Fruit fly (Drosophila melanogaster) whole organism, embryonic: ENCODE data around the gene awd.
A peak's percentile ranks its signal among the peaks of the same experiment; 100 is the strongest.

Source experiments
- Asciz ChIP-seq: fragments of 200-800 bp; sonication (Bioruptor generic); optimal IDR thresholded peaks from 2 replicates; lab custom pipeline; 2017; ENCODE audit warnings: missing biosample characterization, mild to moderate bottlenecking, missing genetic modification characterization, missing genetic modification reagents
- B-H1 ChIP-seq: fragments of 200-800 bp; sonication (Bioruptor generic); IDR thresholded peaks from 3 replicates; pipeline ENCODE4 v1.3.6; 2022; ENCODE audit warnings: missing biosample characterization, missing genetic modification characterization
- C15 ChIP-seq: fragments of 200-800 bp; sonication (Bioruptor generic); IDR thresholded peaks from 3 replicates; pipeline ENCODE4 v1.3.6; 2022; ENCODE audit warnings: missing biosample characterization, missing genetic modification characterization
- CG10321 ChIP-seq: fragments of 200-800 bp; sonication (Bioruptor generic); IDR thresholded peaks from 2 replicates; pipeline ENCODE4 v1.3.6; 2022; ENCODE audit warnings: missing biosample characterization, missing genetic modification characterization
- CG11456 ChIP-seq: fragments of 200-800 bp; sonication (Bioruptor generic); IDR thresholded peaks from 3 replicates; pipeline ENCODE4 v1.3.6; 2022; ENCODE audit warnings: missing biosample characterization, missing genetic modification characterization
- CG11560 ChIP-seq: fragments of 200-800 bp; sonication (Bioruptor generic); IDR thresholded peaks from 3 replicates; pipeline ENCODE4 v1.3.6; 2022; ENCODE audit warnings: missing biosample characterization, missing genetic modification characterization
- CG11696 ChIP-seq: fragments of 200-800 bp; sonication (Bioruptor generic); IDR thresholded peaks from 2 replicates; pipeline ENCODE4 v1.3.6; 2022; ENCODE audit warnings: missing biosample characterization, missing genetic modification characterization
- CG12104 ChIP-seq: fragments of 200-800 bp; sonication (Bioruptor generic); optimal IDR thresholded peaks from 3 replicates; lab custom pipeline; 2016; ENCODE audit warnings: missing biosample characterization, missing genetic modification characterization
- CG12219 ChIP-seq: fragments of 200-800 bp; sonication (Bioruptor generic); optimal IDR thresholded peaks from 3 replicates; lab custom pipeline; 2018; ENCODE audit warnings: missing biosample characterization, mild to moderate bottlenecking, missing genetic modification characterization
- CG12236 ChIP-seq: fragments of 200-800 bp; sonication (Bioruptor generic); optimal IDR thresholded peaks from 2 replicates; lab custom pipeline; 2016; ENCODE audit warnings: missing biosample characterization, missing genetic modification characterization
- CG14014 ChIP-seq: fragments of 200-800 bp; sonication (Bioruptor generic); IDR thresholded peaks from 2 replicates; pipeline ENCODE4 v1.3.6; 2022; ENCODE audit warnings: missing biosample characterization, missing genetic modification characterization
- CG17359 ChIP-seq: fragments of 200-800 bp; sonication (Bioruptor generic); optimal IDR thresholded peaks from 3 replicates; lab custom pipeline; 2018; ENCODE audit warnings: missing biosample characterization, mild to moderate bottlenecking, missing genetic modification characterization, moderate library complexity
- CG17612 ChIP-seq: fragments of 200-800 bp; sonication (Bioruptor generic); IDR thresholded peaks from 2 replicates; pipeline ENCODE4 v1.3.6; 2022; ENCODE audit warnings: missing biosample characterization, missing genetic modification characterization
- CG33557 ChIP-seq: fragments of 200-800 bp; sonication (Bioruptor generic); optimal IDR thresholded peaks from 2 replicates; lab custom pipeline; 2019; ENCODE audit warnings: missing biosample characterization, mild to moderate bottlenecking, missing genetic modification characterization, moderate library complexity
- CG6272 ChIP-seq: fragments of 200-800 bp; sonication (Bioruptor generic); IDR thresholded peaks from 2 replicates; pipeline ENCODE4 v1.3.6; 2022; ENCODE audit warnings: missing biosample characterization, missing genetic modification characterization
- CG6689 ChIP-seq: fragments of 200-800 bp; sonication (Bioruptor generic); IDR thresholded peaks from 2 replicates; pipeline ENCODE4 v1.3.6; 2022; ENCODE audit warnings: missing biosample characterization, missing genetic modification characterization
- CG8089 ChIP-seq: fragments of 200-800 bp; sonication (Bioruptor generic); optimal IDR thresholded peaks from 3 replicates; lab custom pipeline; 2016; ENCODE audit warnings: missing biosample characterization, missing genetic modification characterization
- CG8281 ChIP-seq: fragments of 200-800 bp; sonication (Bioruptor generic); optimal IDR thresholded peaks from 2 replicates; lab custom pipeline; 2018; ENCODE audit warnings: missing biosample characterization, mild to moderate bottlenecking, missing genetic modification characterization, moderate library complexity
- CG9215 ChIP-seq: fragments of 200-800 bp; sonication (Bioruptor generic); IDR thresholded peaks from 2 replicates; pipeline ENCODE4 v1.3.6; 2022; ENCODE audit warnings: missing biosample characterization, missing genetic modification characterization
- CG9609 ChIP-seq: fragments of 200-800 bp; sonication (Bioruptor generic); optimal IDR thresholded peaks from 3 replicates; lab custom pipeline; 2016; ENCODE audit warnings: missing biosample characterization, missing genetic modification characterization
- CG9797 ChIP-seq: fragments of 200-800 bp; sonication (Bioruptor generic); optimal IDR thresholded peaks from 3 replicates; lab custom pipeline; 2018; ENCODE audit warnings: missing biosample characterization, mild to moderate bottlenecking, missing genetic modification characterization
- Dek ChIP-seq: fragments of 200-800 bp; sonication (Bioruptor generic); optimal IDR thresholded peaks from 3 replicates; lab custom pipeline; 2019; ENCODE audit warnings: missing biosample characterization, mild to moderate bottlenecking, missing genetic modification characterization, moderate library complexity
- Dp ChIP-seq: fragments of 200-800 bp; sonication (Bioruptor generic); optimal IDR thresholded peaks from 2 replicates; lab custom pipeline; 2018; ENCODE audit warnings: missing biosample characterization, mild to moderate bottlenecking, missing genetic modification characterization, moderate library complexity
- Drgx ChIP-seq: fragments of 200-800 bp; sonication (Bioruptor generic); IDR thresholded peaks from 2 replicates; pipeline ENCODE4 v1.3.6; 2022; ENCODE audit warnings: missing biosample characterization, missing genetic modification characterization
- Fer2 ChIP-seq: fragments of 200-800 bp; sonication (Bioruptor generic); optimal IDR thresholded peaks from 2 replicates; lab custom pipeline; 2018; ENCODE audit warnings: missing biosample characterization, mild to moderate bottlenecking, missing genetic modification characterization, moderate library complexity
- GATAe ChIP-seq: fragments of 200-800 bp; sonication (Bioruptor generic); conservative IDR thresholded peaks from 2 replicates; pipeline ENCODE4 v1.3.6; 2022; ENCODE audit warnings: missing biosample characterization, missing genetic modification characterization
- Hey ChIP-seq: fragments of 200-800 bp; sonication (Bioruptor generic); optimal IDR thresholded peaks from 3 replicates; lab custom pipeline; 2018; ENCODE audit warnings: missing biosample characterization, mild to moderate bottlenecking, missing genetic modification characterization
- MESR4 ChIP-seq: fragments of 200-800 bp; sonication (Bioruptor generic); optimal IDR thresholded peaks from 2 replicates; lab custom pipeline; 2018; ENCODE audit warnings: missing biosample characterization, mild to moderate bottlenecking, missing genetic modification characterization, moderate library complexity
- NK7.1 ChIP-seq: fragments of 200-800 bp; sonication (Bioruptor generic); optimal IDR thresholded peaks from 3 replicates; lab custom pipeline; 2016; ENCODE audit warnings: missing biosample characterization, missing genetic modification characterization
- Tbp ChIP-seq: fragments of >200 bp; optimal IDR thresholded peaks from 2 replicates; lab custom pipeline; 2018; ENCODE audit warnings: missing biosample characterization, missing genetic modification characterization
- ap ChIP-seq: fragments of 200-800 bp; sonication (Bioruptor generic); IDR thresholded peaks from 2 replicates; pipeline ENCODE4 v1.3.6; 2022; ENCODE audit warnings: missing biosample characterization, missing genetic modification characterization
- ara ChIP-seq: fragments of 200-800 bp; sonication (Bioruptor generic); IDR thresholded peaks from 2 replicates; pipeline ENCODE4 v1.3.6; 2022; ENCODE audit warnings: missing biosample characterization, missing genetic modification characterization
- bcd ChIP-seq: fragments of 200-800 bp; sonication (Bioruptor generic); optimal IDR thresholded peaks from 2 replicates; lab custom pipeline; 2017; ENCODE audit warnings: missing biosample characterization, mild to moderate bottlenecking, missing genetic modification characterization
- corto ChIP-seq: fragments of 200-800 bp; sonication (Bioruptor generic); optimal IDR thresholded peaks from 2 replicates; lab custom pipeline; 2016; ENCODE audit warnings: missing biosample characterization, mild to moderate bottlenecking, missing genetic modification characterization, moderate library complexity
- crol ChIP-seq: fragments of 200-800 bp; sonication (Bioruptor generic); IDR thresholded peaks from 2 replicates; pipeline ENCODE4 v1.3.6; 2022; ENCODE audit warnings: missing biosample characterization, missing genetic modification characterization
- dan ChIP-seq: fragments of 200-800 bp; sonication (Bioruptor generic); IDR thresholded peaks from 2 replicates; pipeline ENCODE4 v1.3.6; 2022; ENCODE audit warnings: missing biosample characterization, missing genetic modification characterization
- gce ChIP-seq: fragments of 200-800 bp; sonication (Bioruptor generic); IDR thresholded peaks from 3 replicates; pipeline ENCODE4 v1.3.6; 2022; ENCODE audit warnings: missing biosample characterization, missing genetic modification characterization
- grn ChIP-seq: fragments of 200-800 bp; sonication (Bioruptor generic); optimal IDR thresholded peaks from 3 replicates; lab custom pipeline; 2017; ENCODE audit warnings: missing biosample characterization, missing genetic modification characterization
- h ChIP-seq: fragments of >200 bp; optimal IDR thresholded peaks from 2 replicates; lab custom pipeline; 2017
- kah ChIP-seq: fragments of 200-800 bp; sonication (Bioruptor generic); optimal IDR thresholded peaks from 2 replicates; lab custom pipeline; 2018; ENCODE audit warnings: missing biosample characterization, mild to moderate bottlenecking, missing genetic modification characterization
- knrl ChIP-seq: fragments of 200-800 bp; sonication (Bioruptor generic); IDR thresholded peaks from 3 replicates; pipeline ENCODE4 v1.3.6; 2022; ENCODE audit warnings: missing biosample characterization, missing genetic modification characterization; ENCODE audit not compliant: partially characterized antibody
- org-1 ChIP-seq: fragments of 200-800 bp; sonication (Bioruptor generic); optimal IDR thresholded peaks from 2 replicates; lab custom pipeline; 2017; ENCODE audit warnings: missing biosample characterization, missing genetic modification characterization
- peb ChIP-seq: fragments of 200-800 bp; sonication (Bioruptor generic); IDR thresholded peaks from 2 replicates; pipeline ENCODE4 v1.3.6; 2022; ENCODE audit warnings: missing biosample characterization, missing genetic modification characterization
- pros ChIP-seq: fragments of 200-800 bp; sonication (Bioruptor generic); optimal IDR thresholded peaks from 3 replicates; lab custom pipeline; 2019; ENCODE audit warnings: missing biosample characterization, mild to moderate bottlenecking, missing genetic modification characterization, moderate library complexity
- psq ChIP-seq: fragments of 200-800 bp; sonication (Bioruptor generic); optimal IDR thresholded peaks from 2 replicates; lab custom pipeline; 2017; ENCODE audit warnings: missing biosample characterization, missing genetic modification characterization
- repo ChIP-seq: fragments of 200-800 bp; sonication (Bioruptor generic); optimal IDR thresholded peaks from 2 replicates; lab custom pipeline; 2016; ENCODE audit warnings: missing biosample characterization, missing genetic modification characterization
- shn ChIP-seq: fragments of 200-800 bp; sonication (Bioruptor generic); optimal IDR thresholded peaks from 3 replicates; lab custom pipeline; 2016; ENCODE audit warnings: missing biosample characterization, missing genetic modification characterization
- sob ChIP-seq: fragments of 200-800 bp; sonication (Bioruptor generic); IDR thresholded peaks from 2 replicates; pipeline ENCODE4 v1.3.6; 2022; ENCODE audit warnings: missing biosample characterization, missing genetic modification characterization
- sug ChIP-seq: fragments of 200-800 bp; optimal IDR thresholded peaks from 2 replicates; lab custom pipeline; 2019; ENCODE audit warnings: missing biosample characterization, mild to moderate bottlenecking, missing genetic modification characterization, moderate library complexity
- tin ChIP-seq: fragments of 200-800 bp; sonication (Bioruptor generic); optimal IDR thresholded peaks from 3 replicates; lab custom pipeline; 2016; ENCODE audit warnings: missing biosample characterization, missing genetic modification characterization
- unpg ChIP-seq: fragments of 200-800 bp; sonication (Bioruptor generic); optimal IDR thresholded peaks from 3 replicates; lab custom pipeline; 2018; ENCODE audit warnings: missing biosample characterization, mild to moderate bottlenecking, missing genetic modification characterization, moderate library complexity
- vnd ChIP-seq: fragments of 200-800 bp; sonication (Bioruptor generic); IDR thresholded peaks from 3 replicates; pipeline ENCODE4 v1.3.6; 2022; ENCODE audit warnings: missing biosample characterization, missing genetic modification characterization; ENCODE audit not compliant: partially characterized antibody

The awd gene

dm6 chr3R:31706142-31706894 is 39.6 kb downstream of the awd start:
- peak; percentile 32; the same call in 1 of the 2 replicates for TF ChIP-seq CG6272 (GFP tag; lab: Robert Waterston, UW)
- no peak for TF ChIP-seq NK7.1
- no peak for TF ChIP-seq CG11456 (GFP tag; lab: Robert Waterston, UW)
- no peak for TF ChIP-seq CG11560 (tag; lab: Robert Waterston, UW)
- no peak for TF ChIP-seq sug
- TF ChIP-seq CG12104 (GFP tag; lab: Kevin White, UChicago): no peak
- TF ChIP-seq CG10321 (GFP tag; lab: Robert Waterston, UW): no peak
- TF ChIP-seq Drgx: peak; percentile 68
- TF ChIP-seq peb (GFP tag; lab: Robert Waterston, UW): no peak
- no peak for TF ChIP-seq B-H1
- TF ChIP-seq CG8281 (tag; lab: Kevin White, UChicago): no peak
- TF ChIP-seq ara (GFP tag; lab: Robert Waterston, UW): peak; percentile 82
- no peak for TF ChIP-seq Dek (tag; lab: Kevin White, UChicago)
- TF ChIP-seq dan (GFP tag; lab: Robert Waterston, UW): peak; percentile 47; the same call in 1 of the 2 replicates
- TF ChIP-seq Dp: no peak
- no peak for TF ChIP-seq grn (GFP tag; lab: Kevin White, UChicago)
- TF ChIP-seq org-1 (GFP tag; lab: Kevin White, UChicago): no peak
- no peak for TF ChIP-seq bcd
- no peak for TF ChIP-seq shn (GFP tag; lab: Kevin White, UChicago)
- TF ChIP-seq pros (GFP tag; lab: Kevin White, UChicago): no peak
- TF ChIP-seq psq (GFP tag; lab: Kevin White, UChicago): no peak
- no peak for TF ChIP-seq CG12236 (GFP tag; lab: Kevin White, UChicago)
- no peak for TF ChIP-seq h (lab: Kevin White, UChicago)
- TF ChIP-seq CG9797 (GFP tag; lab: Kevin White, UChicago): no peak
- no peak for TF ChIP-seq CG9609 (GFP tag; lab: Kevin White, UChicago)
- TF ChIP-seq Asciz (GFP tag; lab: Kevin White, UChicago): no peak
- no peak for TF ChIP-seq CG33557
- no peak for TF ChIP-seq unpg (GFP tag; lab: Kevin White, UChicago)
- 0 out of 2 replicates have a peak, but pooled peaks have one; percentile 18 for TF ChIP-seq CG9215 (GFP tag; lab: Robert Waterston, UW)
- TF ChIP-seq CG8089: no peak
- TF ChIP-seq corto (GFP tag; lab: Kevin White, UChicago): no peak
- no peak for TF ChIP-seq knrl
- no peak for TF ChIP-seq sob
- no peak for TF ChIP-seq Tbp (GFP tag; lab: Kevin White, UChicago)
- no peak for TF ChIP-seq Hey (tag; lab: Kevin White, UChicago)
- no peak for TF ChIP-seq repo
- no peak for TF ChIP-seq Fer2
- TF ChIP-seq C15 (GFP tag; lab: Robert Waterston, UW): no peak
- no peak for TF ChIP-seq CG17612 (GFP tag; lab: Robert Waterston, UW)
- no peak for TF ChIP-seq CG17359 (tag; lab: Kevin White, UChicago)
- peak; percentile 49 for TF ChIP-seq crol (GFP tag; lab: Robert Waterston, UW)
- TF ChIP-seq GATAe: no peak
- no peak for TF ChIP-seq CG14014
- TF ChIP-seq vnd: no peak
- peak; percentile 63 for TF ChIP-seq CG6689 (GFP tag; lab: Robert Waterston, UW)
- TF ChIP-seq CG11696 (GFP tag; lab: Robert Waterston, UW): no peak
- TF ChIP-seq CG12219 (GFP tag; lab: Kevin White, UChicago): no peak
- TF ChIP-seq gce (GFP tag; lab: Robert Waterston, UW): 0 out of 3 replicates have a peak, but pooled peaks have one; percentile 12
- no peak for TF ChIP-seq kah (GFP tag; lab: Kevin White, UChicago)
- TF ChIP-seq MESR4 (GFP tag; lab: Kevin White, UChicago): no peak
- TF ChIP-seq tin (GFP tag; lab: Kevin White, UChicago): peak; percentile 54
- no peak for TF ChIP-seq ap (GFP tag; lab: Robert Waterston, UW)
